Worm (Caenorhabditis elegans) whole organism, L3 larva: Measurements from ENCODE around the gene hrg-9.

Source experiments
- R02D3.7 ChIP-seq: fragments of 150-350 bp; optimal IDR thresholded peaks from 2 replicates; lab custom pipeline; 2014; ENCODE audit warnings: missing biosample characterization, missing genetic modification characterization
- ama-1 ChIP-seq: fragments of 150-350 bp; optimal IDR thresholded peaks from 2 replicates; lab custom pipeline; 2018
- ceh-28 ChIP-seq: fragments of 150-350 bp; optimal IDR thresholded peaks from 2 replicates; lab custom pipeline; 2014; ENCODE audit warnings: missing biosample characterization, missing genetic modification reagents, missing genetic modification characterization
- ceh-9 ChIP-seq: sonication (generic microtip); optimal IDR thresholded peaks from 2 replicates; lab custom pipeline; 2018; ENCODE audit warnings: missing biosample characterization, missing genetic modification characterization
- daf-12 ChIP-seq: fragments of 150-350 bp; optimal IDR thresholded peaks from 2 replicates; lab custom pipeline; 2014; ENCODE audit warnings: missing biosample characterization, missing genetic modification reagents, missing genetic modification characterization
- egl-5 ChIP-seq: fragments of 150-350 bp; optimal IDR thresholded peaks from 2 replicates; lab custom pipeline; 2017; ENCODE audit warnings: missing biosample characterization, missing genetic modification reagents, missing genetic modification characterization, inconsistent platforms
- elt-1 ChIP-seq: fragments of 150-350 bp; optimal IDR thresholded peaks from 2 replicates; lab custom pipeline; 2014; ENCODE audit warnings: missing biosample characterization, missing genetic modification characterization
- elt-2 ChIP-seq: sonication (generic microtip); optimal IDR thresholded peaks from 2 replicates; lab custom pipeline; 2016; ENCODE audit warnings: missing genetic modification reagents, mild to moderate bottlenecking, missing genetic modification characterization, missing compliant biosample characterization
- elt-3 ChIP-seq, 3 experiments: fragments of 150-350 bp in 1 of 3; sonication (generic microtip) in 2 of 3; optimal IDR thresholded peaks; 2 replicates in 2 of 3; 4 replicates in 1 of 3; lab custom pipeline; 2014 to 2017; ENCODE audit warnings: missing biosample characterization in 3 of 3, missing genetic modification characterization in 3 of 3
- fkh-2 ChIP-seq: fragments of 150-350 bp; optimal IDR thresholded peaks from 2 replicates; lab custom pipeline; 2014; ENCODE audit warnings: missing biosample characterization, missing genetic modification reagents, missing genetic modification characterization
- hmg-11 ChIP-seq: sonication (generic microtip); optimal IDR thresholded peaks from 2 replicates; lab custom pipeline; 2016; ENCODE audit warnings: missing genetic modification characterization, missing compliant biosample characterization
- jun-1 ChIP-seq: fragments of 150-350 bp; optimal IDR thresholded peaks from 2 replicates; lab custom pipeline; 2014; ENCODE audit warnings: missing biosample characterization, missing genetic modification reagents, missing genetic modification characterization
- lin-15B ChIP-seq: fragments of 150-350 bp; optimal IDR thresholded peaks from 2 replicates; lab custom pipeline; 2014; ENCODE audit warnings: missing biosample characterization, missing genetic modification characterization
- lin-39 ChIP-seq: fragments of 150-350 bp; optimal IDR thresholded peaks from 2 replicates; lab custom pipeline; 2018; ENCODE audit warnings: missing biosample characterization, missing genetic modification reagents, missing genetic modification characterization
- lsy-12 ChIP-seq: sonication (generic microtip); optimal IDR thresholded peaks from 2 replicates; lab custom pipeline; 2016; ENCODE audit warnings: mild to moderate bottlenecking, missing genetic modification characterization, missing compliant biosample characterization
- mdl-1 ChIP-seq: fragments of 150-350 bp; optimal IDR thresholded peaks from 2 replicates; lab custom pipeline; 2014; ENCODE audit warnings: missing biosample characterization, missing genetic modification characterization
- mml-1 ChIP-seq: fragments of 150-350 bp; sonication (generic microtip); optimal IDR thresholded peaks from 3 replicates; lab custom pipeline; 2014; ENCODE audit warnings: missing biosample characterization, missing genetic modification characterization
- nfya-1 ChIP-seq: sonication (generic microtip); optimal IDR thresholded peaks from 2 replicates; lab custom pipeline; 2017; ENCODE audit warnings: missing genetic modification characterization, mild to moderate bottlenecking, missing compliant biosample characterization, antibody characterized with exemption, moderate library complexity; ENCODE audit not compliant: insufficient read depth
- nhr-12 ChIP-seq: fragments of 150-350 bp; optimal IDR thresholded peaks from 2 replicates; lab custom pipeline; 2014; ENCODE audit warnings: missing biosample characterization, missing genetic modification characterization
- nhr-23 ChIP-seq: fragments of 150-350 bp; optimal IDR thresholded peaks from 2 replicates; lab custom pipeline; 2014; ENCODE audit warnings: missing biosample characterization, missing genetic modification reagents, missing genetic modification characterization
- nhr-237 ChIP-seq: fragments of 150-350 bp; optimal IDR thresholded peaks from 2 replicates; lab custom pipeline; 2014; ENCODE audit warnings: missing biosample characterization, missing genetic modification characterization
- nhr-25 ChIP-seq: sonication (generic microtip); optimal IDR thresholded peaks from 2 replicates; lab custom pipeline; 2017; ENCODE audit warnings: missing biosample characterization, missing genetic modification characterization
- nhr-28 ChIP-seq: fragments of 150-350 bp; optimal IDR thresholded peaks from 2 replicates; lab custom pipeline; 2014; ENCODE audit warnings: missing biosample characterization, missing genetic modification characterization
- nhr-67 ChIP-seq: fragments of 150-350 bp; optimal IDR thresholded peaks from 2 replicates; lab custom pipeline; 2014; ENCODE audit warnings: missing biosample characterization, missing genetic modification characterization
- nhr-77 ChIP-seq: fragments of 150-350 bp; optimal IDR thresholded peaks from 2 replicates; lab custom pipeline; 2014; ENCODE audit warnings: missing biosample characterization, missing genetic modification characterization
- pha-4 ChIP-seq: fragments of 150-350 bp; optimal IDR thresholded peaks from 2 replicates; lab custom pipeline; 2014; ENCODE audit warnings: missing biosample characterization, missing genetic modification reagents, missing genetic modification characterization
- pqm-1 ChIP-seq: fragments of 150-350 bp; optimal IDR thresholded peaks from 2 replicates; lab custom pipeline; 2017; ENCODE audit warnings: missing biosample characterization, missing genetic modification characterization, inconsistent platforms
- sea-2 ChIP-seq: fragments of 150-350 bp; sonication (generic microtip); optimal IDR thresholded peaks from 4 replicates; lab custom pipeline; 2014; ENCODE audit warnings: missing biosample characterization, missing genetic modification reagents, missing genetic modification characterization
- skn-1 ChIP-seq: fragments of 150-350 bp; optimal IDR thresholded peaks from 2 replicates; lab custom pipeline; 2014; ENCODE audit warnings: missing biosample characterization, missing genetic modification characterization
- tbx-2 ChIP-seq: sonication (generic microtip); optimal IDR thresholded peaks from 2 replicates; lab custom pipeline; 2016; ENCODE audit warnings: mild to moderate bottlenecking, missing genetic modification characterization, missing compliant biosample characterization
- unc-39 ChIP-seq: sonication (generic microtip); optimal IDR thresholded peaks from 4 replicates; lab custom pipeline; 2017; ENCODE audit warnings: missing biosample characterization, missing genetic modification characterization
- unc-62 ChIP-seq: fragments of 150-350 bp; sonication (generic microtip); optimal IDR thresholded peaks from 4 replicates; lab custom pipeline; 2014; ENCODE audit warnings: missing biosample characterization, missing genetic modification reagents, missing genetic modification characterization
- zag-1 ChIP-seq: fragments of 150-350 bp; optimal IDR thresholded peaks from 2 replicates; lab custom pipeline; 2014; ENCODE audit warnings: missing biosample characterization, missing genetic modification characterization
- ztf-11 ChIP-seq: fragments of 150-350 bp; optimal IDR thresholded peaks from 2 replicates; lab custom pipeline; 2014; ENCODE audit warnings: missing biosample characterization, missing genetic modification characterization

The hrg-9 gene

DNA sequence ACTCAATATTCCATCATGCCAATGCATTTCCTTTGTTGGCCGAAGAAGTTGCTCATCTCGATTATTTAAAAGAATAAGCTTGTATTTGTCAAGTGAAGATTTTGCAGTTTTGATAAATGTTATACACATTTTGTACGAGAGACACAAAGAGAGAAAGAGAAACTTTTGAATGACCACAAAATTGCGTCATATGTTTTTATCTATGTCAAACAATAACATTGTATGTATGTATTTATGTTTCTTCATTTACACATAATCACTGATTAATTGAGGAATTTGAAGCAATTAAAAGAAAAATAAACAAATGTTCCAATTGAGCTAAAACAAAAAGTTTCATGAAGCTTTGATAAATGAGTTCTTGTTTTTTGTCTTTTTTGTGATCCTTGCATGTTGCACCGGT is at the start of gene hrg-9:
Gene hrg-9 (minus strand): TSS at position 152 of the 400 bp plus-strand sequence.
- TF ChIP-seq ama-1 (lab: Kevin White, UChicago) (no peak), R02D3.7 (no peak), elt-2 (tag; lab: Kevin White, UChicago) (peak; percentile 37), pha-4 (tag; lab: Kevin White, UChicago) (peak; percentile 55)

DNA sequence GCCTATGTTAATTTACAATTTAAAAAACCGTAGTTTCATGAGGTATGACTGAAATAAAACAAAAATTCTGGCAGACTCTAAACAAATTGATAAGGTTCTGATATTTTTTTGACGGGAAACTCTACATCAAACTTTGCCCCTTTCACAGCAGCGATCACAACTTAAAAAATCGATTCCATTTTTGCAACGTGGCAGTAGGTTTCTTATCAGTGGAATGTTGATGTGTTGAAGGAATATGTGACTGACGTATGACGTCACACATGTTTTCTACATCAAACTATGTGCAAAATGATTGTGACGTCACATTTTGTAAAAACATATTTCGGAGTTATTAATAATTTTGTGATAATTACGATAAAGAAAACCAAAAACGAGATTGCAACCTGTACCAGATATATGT is 48.8 kb upstream of the hrg-9 start:
- TF ChIP-seq jun-1 (peak; percentile 26), unc-62 (GFP tag; lab: Kevin White, UChicago) (no peak), daf-12 (tag; lab: Kevin White, UChicago) (no peak), elt-3 (tag; optimal IDR thresholded peaks at IDR 0.05; lab: Kevin White, UChicago) (no peak), mml-1 (tag; lab: Kevin White, UChicago) (no peak), elt-1 (no peak), pqm-1 (tag; lab: Kevin White, UChicago) (peak; percentile 70), nhr-28 (tag; lab: Kevin White, UChicago) (no peak), ceh-28 (tag; lab: Kevin White, UChicago) (peak; percentile 22), nhr-23 (tag; lab: Kevin White, UChicago) (no peak), elt-2 (tag; lab: Kevin White, UChicago) (peak; percentile 91), hmg-11 (no peak), mdl-1 (tag; lab: Kevin White, UChicago) (no peak), nhr-12 (tag; lab: Kevin White, UChicago) (no peak), fkh-2 (tag; lab: Kevin White, UChicago) (no peak), lin-39 (tag; lab: Kevin White, UChicago) (no peak), nhr-237 (no peak), pha-4 (tag; lab: Kevin White, UChicago) (peak; percentile 15), R02D3.7 (no peak)

DNA sequence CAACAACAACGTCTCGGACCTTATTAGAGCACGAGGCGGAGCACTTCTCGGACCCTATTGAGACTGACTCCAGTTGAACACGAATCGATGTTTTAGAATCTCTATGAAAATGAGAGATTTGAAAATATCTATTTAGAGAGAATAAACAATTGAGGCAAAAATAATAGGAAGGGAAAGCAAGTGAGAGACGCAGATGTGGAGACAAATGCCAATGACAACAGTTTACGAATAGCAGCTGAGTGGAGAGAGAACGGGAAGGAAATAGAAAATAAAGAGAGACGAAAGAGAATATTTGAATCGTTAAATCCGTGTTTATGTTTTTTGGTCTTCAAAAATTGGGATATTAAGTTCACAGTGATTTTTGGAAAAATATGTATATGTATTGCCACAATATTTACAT is 46.7 kb upstream of the hrg-9 start:
- peak; percentile 25 for TF ChIP-seq elt-2 (tag; lab: Kevin White, UChicago)
- TF ChIP-seq ztf-11 (tag; lab: Kevin White, UChicago), result no peak
- TF ChIP-seq zag-1, result no peak
- peak; percentile 2 for TF ChIP-seq pha-4 (tag; lab: Kevin White, UChicago)
- TF ChIP-seq nfya-1, result peak; percentile 58
- peak; percentile 1 for TF ChIP-seq nhr-25 (tag; lab: Kevin White, UChicago)
- peak; percentile 23 for TF ChIP-seq egl-5 (tag; lab: Kevin White, UChicago)
- no peak for TF ChIP-seq unc-39
- TF ChIP-seq lsy-12, result no peak
- TF ChIP-seq ceh-28 (tag; lab: Kevin White, UChicago), result peak; percentile 14

DNA sequence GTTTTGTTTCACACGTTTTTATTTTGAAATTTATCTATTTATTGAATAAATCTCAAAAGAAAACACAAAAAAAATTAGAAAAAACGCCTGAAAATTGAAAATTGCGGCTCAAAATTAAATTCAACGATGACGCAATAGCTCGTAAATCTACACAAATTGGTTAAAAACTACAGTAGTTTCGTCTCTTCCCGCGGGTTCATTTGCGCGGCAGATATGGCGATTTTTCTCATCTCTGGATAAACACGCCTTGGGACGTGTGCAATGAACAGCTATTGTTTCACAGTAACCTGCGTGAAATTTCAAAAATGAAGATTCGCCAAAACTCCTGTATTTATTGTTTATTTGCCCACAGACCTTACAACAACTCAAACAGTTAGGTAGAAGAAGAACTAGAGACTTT is 46.1 kb upstream of the hrg-9 start:
- TF ChIP-seq nhr-12 (tag; lab: Kevin White, UChicago) (no peak), skn-1 (tag; lab: Kevin White, UChicago) (no peak), tbx-2 (tag; lab: Kevin White, UChicago) (no peak), lin-15B (tag; lab: Kevin White, UChicago) (no peak), lsy-12 (no peak), egl-5 (tag; lab: Kevin White, UChicago) (no peak), R02D3.7 (no peak), unc-62 (GFP tag; lab: Kevin White, UChicago) (no peak), ceh-9 (no peak), elt-3 (tag; optimal IDR thresholded peaks at IDR 0.05; lab: Kevin White, UChicago) (no peak), jun-1 (no peak), nhr-23 (tag; lab: Kevin White, UChicago) (no peak), sea-2 (no peak)

DNA sequence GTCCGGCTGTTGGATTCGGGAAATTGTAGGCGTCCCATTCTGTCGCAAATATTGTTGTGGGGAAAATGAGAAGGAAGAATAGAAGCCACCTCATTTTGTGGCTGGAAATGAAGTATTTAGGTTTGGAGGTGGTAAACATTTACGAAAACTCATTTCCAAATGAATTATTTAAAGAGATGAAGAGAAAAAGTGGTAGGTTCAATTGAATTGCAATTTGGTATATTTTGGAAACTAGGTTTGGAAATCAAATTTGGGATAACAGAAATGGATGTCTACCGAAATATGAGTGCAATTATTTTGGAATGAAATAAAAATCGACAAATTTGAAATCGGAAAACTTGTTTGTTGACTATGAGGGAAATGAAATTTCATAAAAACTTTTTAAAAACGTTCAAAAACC is 45.7 kb upstream of the hrg-9 start, which contains the start of gene F15B9.10:
Gene F15B9.10 (minus strand): TSS at position 101 of the 400 bp plus-strand sequence.
- no peak for TF ChIP-seq nhr-67 (tag; lab: Kevin White, UChicago)
- TF ChIP-seq nhr-77 (tag; lab: Kevin White, UChicago), result no peak
- TF ChIP-seq daf-12 (tag; lab: Kevin White, UChicago), result no peak
